Worm (Caenorhabditis elegans) whole organism, L1 larva: ENCODE data around the gene dpy-2.

Source experiments
- C04F5.9 ChIP-seq: sonication (generic microtip); optimal IDR thresholded peaks from 2 replicates; lab custom pipeline; 2016; ENCODE audit warnings: missing genetic modification characterization, missing compliant biosample characterization
- C34B4.2 ChIP-seq: sonication (generic microtip); optimal IDR thresholded peaks from 2 replicates; lab custom pipeline; 2017; ENCODE audit warnings: mild to moderate bottlenecking, missing genetic modification characterization, missing compliant biosample characterization
- F16B12.6 ChIP-seq: fragments of 150-350 bp; optimal IDR thresholded peaks from 2 replicates; lab custom pipeline; 2014; ENCODE audit warnings: missing biosample characterization, missing genetic modification characterization
- Y116A8C.19 ChIP-seq: sonication (generic microtip); optimal IDR thresholded peaks from 2 replicates; lab custom pipeline; 2016; ENCODE audit warnings: missing compliant biosample characterization, missing genetic modification characterization, borderline replicate concordance
- aha-1 ChIP-seq: fragments of 150-350 bp; optimal IDR thresholded peaks from 2 replicates; lab custom pipeline; 2014; ENCODE audit warnings: missing biosample characterization, missing genetic modification characterization
- alr-1 ChIP-seq: fragments of 200-800 bp; sonication (Bioruptor generic); optimal IDR thresholded peaks from 2 replicates; lab custom pipeline; 2018; ENCODE audit warnings: borderline replicate concordance, mild to moderate bottlenecking, missing genetic modification characterization, missing compliant biosample characterization
- aly-2 ChIP-seq: fragments of 150-350 bp; optimal IDR thresholded peaks from 2 replicates; lab custom pipeline; 2014; ENCODE audit warnings: missing biosample characterization, missing genetic modification characterization
- ceh-63 ChIP-seq: fragments of 200-800 bp; sonication (Bioruptor generic); optimal IDR thresholded peaks from 2 replicates; lab custom pipeline; 2018; ENCODE audit warnings: mild to moderate bottlenecking, missing genetic modification characterization, missing compliant biosample characterization
- ceh-88 ChIP-seq: fragments of 200-800 bp; sonication (Bioruptor generic); IDR thresholded peaks from 2 replicates; pipeline ENCODE4 v1.3.6; 2022; ENCODE audit warnings: missing genetic modification characterization, missing compliant biosample characterization
- ces-1 ChIP-seq: fragments of 150-350 bp; optimal IDR thresholded peaks from 2 replicates; lab custom pipeline; 2014; ENCODE audit warnings: missing biosample characterization, missing genetic modification reagents, missing genetic modification characterization
- dpl-1 ChIP-seq, 3 experiments: fragments of 150-350 bp in 2 of 3; sonication (generic microtip) in 1 of 3; optimal IDR thresholded peaks; 2 replicates each; lab custom pipeline; 2014 to 2017; ENCODE audit warnings: missing biosample characterization in 3 of 3, missing genetic modification characterization in 3 of 3, missing genetic modification reagents in 3 of 3
- dsc-1 ChIP-seq: sonication (generic microtip); optimal IDR thresholded peaks from 2 replicates; lab custom pipeline; 2016; ENCODE audit warnings: mild to moderate bottlenecking, missing genetic modification characterization, missing compliant biosample characterization
- egl-27 ChIP-seq, 2 experiments: fragments of 150-350 bp in 1 of 2; sonication (generic microtip); optimal IDR thresholded peaks; 3 replicates each; lab custom pipeline; 2017 to 2018; ENCODE audit warnings: missing biosample characterization in 2 of 2, missing genetic modification characterization in 2 of 2, missing genetic modification reagents in 2 of 2
- elt-2 ChIP-seq: sonication (generic microtip); optimal IDR thresholded peaks from 2 replicates; lab custom pipeline; 2016; ENCODE audit warnings: missing genetic modification characterization, mild to moderate bottlenecking, inconsistent platforms, missing compliant biosample characterization, missing genetic modification reagents
- elt-3 ChIP-seq, 6 experiments: fragments of 150-350 bp in 1 of 6; sonication (generic microtip); optimal IDR thresholded peaks; 2 replicates each; lab custom pipeline; 2017 to 2018; ENCODE audit warnings: missing biosample characterization in 6 of 6, missing genetic modification characterization in 6 of 6, inconsistent platforms in 1 of 6
- fkh-10 ChIP-seq: sonication (generic microtip); optimal IDR thresholded peaks from 2 replicates; lab custom pipeline; 2017; ENCODE audit warnings: missing biosample characterization, missing genetic modification reagents, missing genetic modification characterization
- fkh-4 ChIP-seq: sonication (generic microtip); optimal IDR thresholded peaks from 2 replicates; lab custom pipeline; 2016; ENCODE audit warnings: missing compliant biosample characterization, missing genetic modification characterization, borderline replicate concordance
- fkh-8 ChIP-seq: sonication (generic microtip); optimal IDR thresholded peaks from 2 replicates; lab custom pipeline; 2016; ENCODE audit warnings: mild to moderate bottlenecking, missing genetic modification characterization, missing compliant biosample characterization
- fos-1 ChIP-seq: fragments of 150-350 bp; optimal IDR thresholded peaks from 2 replicates; lab custom pipeline; 2014; ENCODE audit warnings: missing biosample characterization, missing genetic modification characterization
- grh-1 ChIP-seq: fragments of 200-800 bp; sonication (Bioruptor generic); IDR thresholded peaks from 2 replicates; pipeline ENCODE4 v1.3.6; 2022; ENCODE audit warnings: missing genetic modification reagents, missing genetic modification characterization, missing compliant biosample characterization
- hlh-17 ChIP-seq: fragments of 200-800 bp; sonication (Bioruptor generic); optimal IDR thresholded peaks from 2 replicates; lab custom pipeline; 2018; ENCODE audit warnings: missing genetic modification characterization, mild to moderate bottlenecking, missing compliant biosample characterization, moderate library complexity, borderline replicate concordance
- hlh-4 ChIP-seq: sonication (generic microtip); optimal IDR thresholded peaks from 2 replicates; lab custom pipeline; 2016; ENCODE audit warnings: mild to moderate bottlenecking, missing genetic modification characterization, missing compliant biosample characterization
- hpl-2 ChIP-seq: fragments of 150-350 bp; optimal IDR thresholded peaks from 2 replicates; lab custom pipeline; 2014; ENCODE audit warnings: missing biosample characterization, missing genetic modification reagents, missing genetic modification characterization
- jun-1 ChIP-seq: fragments of 150-350 bp; optimal IDR thresholded peaks from 2 replicates; lab custom pipeline; 2014; ENCODE audit warnings: missing biosample characterization, missing genetic modification reagents, missing genetic modification characterization
- lin-14 ChIP-seq: fragments of 200-800 bp; sonication (Bioruptor generic); optimal IDR thresholded peaks from 2 replicates; lab custom pipeline; 2018; ENCODE audit warnings: mild to moderate bottlenecking, missing genetic modification characterization, moderate library complexity, missing compliant biosample characterization
- lin-35 ChIP-seq, 2 experiments: fragments of 150-350 bp; optimal IDR thresholded peaks; 2 replicates each; lab custom pipeline; 2014; ENCODE audit warnings: missing biosample characterization in 2 of 2, missing genetic modification characterization in 2 of 2, missing genetic modification reagents in 2 of 2
- mdl-1 ChIP-seq, 2 experiments: fragments of 150-350 bp; optimal IDR thresholded peaks; 2 replicates each; lab custom pipeline; 2014 to 2017; ENCODE audit warnings: missing biosample characterization in 2 of 2, missing genetic modification characterization in 2 of 2, inconsistent platforms in 1 of 2
- mef-2 ChIP-seq: fragments of 150-350 bp; optimal IDR thresholded peaks from 2 replicates; lab custom pipeline; 2014; ENCODE audit warnings: missing biosample characterization, missing genetic modification characterization
- nhr-11 ChIP-seq: fragments of 150-350 bp; optimal IDR thresholded peaks from 2 replicates; lab custom pipeline; 2014; ENCODE audit warnings: missing biosample characterization, missing genetic modification characterization
- nhr-12 ChIP-seq: sonication (generic microtip); optimal IDR thresholded peaks from 2 replicates; lab custom pipeline; 2017; ENCODE audit warnings: missing biosample characterization, missing genetic modification characterization
- nhr-20 ChIP-seq: sonication (generic microtip); optimal IDR thresholded peaks from 2 replicates; lab custom pipeline; 2016; ENCODE audit warnings: mild to moderate bottlenecking, missing genetic modification characterization, missing compliant biosample characterization
- nhr-28 ChIP-seq: fragments of 150-350 bp; optimal IDR thresholded peaks from 2 replicates; lab custom pipeline; 2014; ENCODE audit warnings: missing biosample characterization, missing genetic modification characterization
- nhr-47 ChIP-seq: sonication (generic microtip); optimal IDR thresholded peaks from 2 replicates; lab custom pipeline; 2016; ENCODE audit warnings: mild to moderate bottlenecking, missing genetic modification characterization, moderate library complexity, missing compliant biosample characterization
- nhr-71 ChIP-seq: sonication (generic microtip); optimal IDR thresholded peaks from 2 replicates; lab custom pipeline; 2016; ENCODE audit warnings: mild to moderate bottlenecking, missing genetic modification characterization, moderate library complexity, missing compliant biosample characterization
- nhr-76 ChIP-seq: sonication (generic microtip); optimal IDR thresholded peaks from 2 replicates; lab custom pipeline; 2017; ENCODE audit warnings: missing biosample characterization, missing genetic modification characterization
- nhr-77 ChIP-seq: fragments of 150-350 bp; optimal IDR thresholded peaks from 2 replicates; lab custom pipeline; 2014; ENCODE audit warnings: missing biosample characterization, missing genetic modification characterization
- nhr-84 ChIP-seq: sonication (generic microtip); optimal IDR thresholded peaks from 2 replicates; lab custom pipeline; 2017; ENCODE audit warnings: missing biosample characterization, missing genetic modification characterization
- pag-3 ChIP-seq: sonication (generic microtip); optimal IDR thresholded peaks from 2 replicates; lab custom pipeline; 2017; ENCODE audit warnings: missing genetic modification characterization, mild to moderate bottlenecking, missing compliant biosample characterization, antibody characterized with exemption, borderline replicate concordance; ENCODE audit not compliant: insufficient read depth
- skn-1 ChIP-seq: fragments of 150-350 bp; optimal IDR thresholded peaks from 2 replicates; lab custom pipeline; 2014; ENCODE audit warnings: missing biosample characterization, missing genetic modification characterization
- snu-23 ChIP-seq: sonication (generic microtip); optimal IDR thresholded peaks from 2 replicates; lab custom pipeline; 2016; ENCODE audit warnings: missing genetic modification characterization, missing compliant biosample characterization
- sptf-1 ChIP-seq: fragments of 150-350 bp; optimal IDR thresholded peaks from 2 replicates; lab custom pipeline; 2014; ENCODE audit warnings: missing biosample characterization, missing genetic modification characterization
- swsn-7 ChIP-seq: sonication (generic microtip); optimal IDR thresholded peaks from 2 replicates; lab custom pipeline; 2016; ENCODE audit warnings: missing genetic modification characterization, missing compliant biosample characterization
- tbx-2 ChIP-seq: sonication (generic microtip); optimal IDR thresholded peaks from 2 replicates; lab custom pipeline; 2016; ENCODE audit warnings: missing genetic modification characterization, missing compliant biosample characterization
- tlp-1 ChIP-seq: fragments of 150-350 bp; optimal IDR thresholded peaks from 2 replicates; lab custom pipeline; 2014; ENCODE audit warnings: missing biosample characterization, missing genetic modification characterization
- unc-130 ChIP-seq: fragments of 150-350 bp; optimal IDR thresholded peaks from 2 replicates; lab custom pipeline; 2017; ENCODE audit warnings: missing biosample characterization, missing genetic modification characterization, inconsistent platforms
- unc-86 ChIP-seq: sonication (generic microtip); optimal IDR thresholded peaks from 2 replicates; lab custom pipeline; 2016; ENCODE audit warnings: missing genetic modification characterization, missing compliant biosample characterization
- unc-98 ChIP-seq: fragments of 200-800 bp; sonication (Bioruptor generic); IDR thresholded peaks from 2 replicates; pipeline ENCODE4 v1.3.6; 2022; ENCODE audit warnings: missing genetic modification characterization, missing compliant biosample characterization
- vab-15 ChIP-seq: sonication (generic microtip); optimal IDR thresholded peaks from 2 replicates; lab custom pipeline; 2017; ENCODE audit warnings: missing genotype, mild to moderate bottlenecking, missing genetic modification characterization, missing compliant biosample characterization
- xbp-1 ChIP-seq: sonication (generic microtip); optimal IDR thresholded peaks from 2 replicates; lab custom pipeline; 2016; ENCODE audit warnings: missing genetic modification characterization, missing compliant biosample characterization
- zag-1 ChIP-seq: fragments of 150-350 bp; optimal IDR thresholded peaks from 2 replicates; lab custom pipeline; 2014; ENCODE audit warnings: missing biosample characterization, missing genetic modification characterization
- zip-4 ChIP-seq: fragments of 200-800 bp; sonication (Bioruptor generic); optimal IDR thresholded peaks from 2 replicates; lab custom pipeline; 2018; ENCODE audit warnings: mild to moderate bottlenecking, missing genetic modification characterization, moderate library complexity, missing compliant biosample characterization
- ztf-11 ChIP-seq, 2 experiments: sonication (generic microtip); optimal IDR thresholded peaks; 2 replicates each; lab custom pipeline; 2016 to 2017; ENCODE audit warnings: missing genetic modification characterization in 2 of 2, missing biosample characterization in 1 of 2, missing compliant biosample characterization in 1 of 2
- ztf-4 ChIP-seq: fragments of 150-350 bp; optimal IDR thresholded peaks from 2 replicates; lab custom pipeline; 2014; ENCODE audit warnings: missing biosample characterization, missing genetic modification characterization

dpy-2 gene

ce11 chrII:6705593-6706228, 8.4 kb upstream of the dpy-2 start, which contains the start of gene rpy-1:
Gene rpy-1, minus strand, starts transcription at chrII:6705643.
- no peak for TF ChIP-seq tlp-1 (tag; lab: Kevin White, UChicago)
- TF ChIP-seq fkh-4 (tag; lab: Kevin White, UChicago), result no peak
- no peak for TF ChIP-seq ceh-63 (GFP tag; lab: Kevin White, UChicago)
- no peak for TF ChIP-seq aly-2 (tag; lab: Kevin White, UChicago)
- no peak for TF ChIP-seq F16B12.6
- no peak for TF ChIP-seq mdl-1 (tag; optimal IDR thresholded peaks at IDR 0.05; lab: Kevin White, UChicago)
- TF ChIP-seq snu-23, result peak; percentile 36
- TF ChIP-seq jun-1 (tag; lab: Kevin White, UChicago), result no peak
- TF ChIP-seq elt-3 (tag; optimal IDR thresholded peaks at IDR 0.05; lab: Kevin White, UChicago), result no peak
- no peak for TF ChIP-seq swsn-7 (tag; lab: Kevin White, UChicago)
- TF ChIP-seq alr-1 (tag; lab: Kevin White, UChicago), result no peak
- no peak for TF ChIP-seq tbx-2 (tag; lab: Kevin White, UChicago)
- TF ChIP-seq hlh-4 (tag; lab: Kevin White, UChicago), result no peak
- TF ChIP-seq nhr-12 (tag; lab: Kevin White, UChicago), result no peak
- TF ChIP-seq egl-27 (tag; optimal IDR thresholded peaks at IDR 0.05; lab: Kevin White, UChicago), result no peak
- peak; percentile 76 for TF ChIP-seq lin-14 (GFP tag; lab: Kevin White, UChicago)
- TF ChIP-seq skn-1 (tag; lab: Kevin White, UChicago), result no peak
- TF ChIP-seq nhr-28 (tag; lab: Kevin White, UChicago), result no peak
- no peak for TF ChIP-seq grh-1 (GFP tag; lab: Robert Waterston, UW)
- TF ChIP-seq nhr-77 (tag; lab: Kevin White, UChicago), result no peak
- no peak for TF ChIP-seq nhr-76
- TF ChIP-seq unc-98 (GFP tag; lab: Robert Waterston, UW), result no peak
- TF ChIP-seq vab-15 (tag; lab: Kevin White, UChicago), result no peak
- TF ChIP-seq hlh-17 (GFP tag; lab: Kevin White, UChicago), result no peak
- no peak for TF ChIP-seq C34B4.2
- TF ChIP-seq nhr-20, result peak; percentile 21
- no peak for TF ChIP-seq fkh-10 (GFP tag; lab: Kevin White, UChicago)
- no peak for TF ChIP-seq ces-1
- no peak for TF ChIP-seq mef-2 (tag; lab: Kevin White, UChicago)
- no peak for TF ChIP-seq lin-35 (GFP tag; optimal IDR thresholded peaks at IDR 0.05; lab: Kevin White, UChicago)
- no peak for TF ChIP-seq nhr-11
- no peak for TF ChIP-seq nhr-47 (tag; lab: Kevin White, UChicago)
- peak; percentile 22 for TF ChIP-seq ztf-4 (tag; lab: Kevin White, UChicago)
- peak; percentile 58 for TF ChIP-seq dsc-1 (tag; lab: Kevin White, UChicago)
- TF ChIP-seq elt-2, result no peak
- TF ChIP-seq unc-86 (tag; lab: Kevin White, UChicago), result no peak
- TF ChIP-seq C04F5.9 (tag; lab: Kevin White, UChicago), result no peak
- TF ChIP-seq fkh-8 (tag; lab: Kevin White, UChicago), result no peak
- no peak for TF ChIP-seq dpl-1 (GFP tag; optimal IDR thresholded peaks at IDR 0.05; lab: Kevin White, UChicago)
- no peak for TF ChIP-seq pag-3
- no peak for TF ChIP-seq aha-1
- TF ChIP-seq zip-4, result no peak
- no peak for TF ChIP-seq sptf-1
- no peak for TF ChIP-seq hpl-2
- TF ChIP-seq ceh-88 (GFP tag; lab: Robert Waterston, UW), result no peak
- no peak for TF ChIP-seq xbp-1 (tag; lab: Kevin White, UChicago)
- no peak for TF ChIP-seq Y116A8C.19 (tag; lab: Kevin White, UChicago)
- TF ChIP-seq nhr-71 (tag; lab: Kevin White, UChicago), result peak; percentile 68
- no peak for TF ChIP-seq nhr-84 (tag; lab: Kevin White, UChicago)
- no peak for TF ChIP-seq fos-1
- TF ChIP-seq zag-1, result no peak
- no peak for TF ChIP-seq unc-130
- no peak for TF ChIP-seq ztf-11 (tag; optimal IDR thresholded peaks at IDR 0.05; lab: Kevin White, UChicago)
